Fruit fly (Drosophila melanogaster) whole organism, embryonic: ENCODE results near the gene Polr2G.

Experiments
- BtbVII ChIP-seq: fragments of 200-800 bp; sonication (Bioruptor generic); optimal IDR thresholded peaks from 3 replicates; lab custom pipeline; 2017; ENCODE audit warnings: missing biosample characterization, mild to moderate bottlenecking, missing genetic modification characterization
- CG11695 ChIP-seq: fragments of 200-800 bp; sonication (Bioruptor generic); IDR thresholded peaks from 3 replicates; pipeline ENCODE4 v1.3.6; 2022; ENCODE audit warnings: missing biosample characterization, missing genetic modification characterization
- CG14441 ChIP-seq: fragments of 200-800 bp; sonication (Bioruptor generic); IDR thresholded peaks from 2 replicates; pipeline ENCODE4 v1.3.6; 2022; ENCODE audit warnings: missing biosample characterization, missing genetic modification characterization
- CG1529 ChIP-seq: fragments of 200-800 bp; sonication (Bioruptor generic); optimal IDR thresholded peaks from 3 replicates; lab custom pipeline; 2018; ENCODE audit warnings: missing biosample characterization, missing genetic modification characterization
- CG17568 ChIP-seq: fragments of 200-800 bp; sonication (Bioruptor generic); optimal IDR thresholded peaks from 2 replicates; lab custom pipeline; 2018; ENCODE audit warnings: missing biosample characterization, mild to moderate bottlenecking, missing genetic modification characterization, moderate library complexity
- CG1792 ChIP-seq: fragments of 200-800 bp; sonication (Bioruptor generic); optimal IDR thresholded peaks from 2 replicates; lab custom pipeline; 2016; ENCODE audit warnings: missing biosample characterization, missing genetic modification characterization
- CG2889 ChIP-seq: fragments of 200-800 bp; sonication (Bioruptor generic); IDR thresholded peaks from 3 replicates; pipeline ENCODE4 v1.3.6; 2022; ENCODE audit warnings: missing biosample characterization, missing genetic modification characterization
- CG3065 ChIP-seq: fragments of 200-800 bp; sonication (Bioruptor generic); optimal IDR thresholded peaks from 2 replicates; lab custom pipeline; 2016; ENCODE audit warnings: missing biosample characterization, missing genetic modification characterization
- CG32767 ChIP-seq: fragments of 200-800 bp; sonication (Bioruptor generic); IDR thresholded peaks from 2 replicates; pipeline ENCODE4 v1.3.6; 2022; ENCODE audit warnings: missing biosample characterization, missing genetic modification characterization
- CG3281 ChIP-seq: fragments of 200-800 bp; sonication (Bioruptor generic); optimal IDR thresholded peaks from 3 replicates; lab custom pipeline; 2017; ENCODE audit warnings: missing biosample characterization, mild to moderate bottlenecking, missing genetic modification characterization
- CG34376 ChIP-seq: fragments of 200-800 bp; sonication (Bioruptor generic); optimal IDR thresholded peaks from 2 replicates; lab custom pipeline; 2018; ENCODE audit warnings: missing biosample characterization, mild to moderate bottlenecking, missing genetic modification characterization
- CG6689 ChIP-seq: fragments of 200-800 bp; sonication (Bioruptor generic); IDR thresholded peaks from 2 replicates; pipeline ENCODE4 v1.3.6; 2022; ENCODE audit warnings: missing biosample characterization, missing genetic modification characterization
- CG7928 ChIP-seq: fragments of 200-800 bp; sonication (Bioruptor generic); optimal IDR thresholded peaks from 2 replicates; lab custom pipeline; 2017; ENCODE audit warnings: missing biosample characterization, mild to moderate bottlenecking, missing genetic modification characterization
- CG8089 ChIP-seq: fragments of 200-800 bp; sonication (Bioruptor generic); optimal IDR thresholded peaks from 3 replicates; lab custom pipeline; 2016; ENCODE audit warnings: missing biosample characterization, missing genetic modification characterization
- CG9876 ChIP-seq: fragments of 200-800 bp; sonication (Bioruptor generic); optimal IDR thresholded peaks from 2 replicates; lab custom pipeline; 2016; ENCODE audit warnings: missing biosample characterization, missing genetic modification characterization
- D ChIP-seq, 2 experiments: fragments of 200-800 bp in 1 of 2; fragments of >200 bp in 1 of 2; sonication (Bioruptor generic) in 1 of 2; optimal IDR thresholded peaks; 2 replicates in 1 of 2; 3 replicates in 1 of 2; lab custom pipeline; 2017; ENCODE audit warnings: mild to moderate bottlenecking in 1 of 2, missing biosample characterization in 1 of 2, missing genetic modification characterization in 1 of 2, missing genetic modification reagents in 1 of 2
- Dfd ChIP-seq, 2 experiments: fragments of >200 bp; optimal IDR thresholded peaks; 2 replicates each; lab custom pipeline; 2017; ENCODE audit warnings: missing biosample characterization in 2 of 2, missing genetic modification characterization in 2 of 2
- Dip2 ChIP-seq: fragments of 200-800 bp; sonication (Bioruptor generic); IDR thresholded peaks from 2 replicates; pipeline ENCODE4 v1.3.6; 2022; ENCODE audit warnings: missing biosample characterization, missing genetic modification characterization
- Dip3 ChIP-seq: fragments of 200-800 bp; sonication (Bioruptor generic); optimal IDR thresholded peaks from 3 replicates; lab custom pipeline; 2016; ENCODE audit warnings: missing biosample characterization, missing genetic modification characterization
- Fer1 ChIP-seq: fragments of 200-800 bp; sonication (Bioruptor generic); optimal IDR thresholded peaks from 2 replicates; lab custom pipeline; 2017; ENCODE audit warnings: missing biosample characterization, mild to moderate bottlenecking, missing genetic modification characterization
- H15 ChIP-seq: fragments of 200-800 bp; sonication (Bioruptor generic); IDR thresholded peaks from 3 replicates; pipeline ENCODE4 v1.3.6; 2022; ENCODE audit warnings: missing biosample characterization, missing genetic modification characterization
- HmgZ ChIP-seq: fragments of 200-800 bp; sonication (Bioruptor generic); optimal IDR thresholded peaks from 2 replicates; lab custom pipeline; 2018; ENCODE audit warnings: missing biosample characterization, mild to moderate bottlenecking, missing genetic modification characterization
- Sin3A ChIP-seq: fragments of >200 bp; optimal IDR thresholded peaks from 2 replicates; lab custom pipeline; 2018
- Ssrp ChIP-seq: fragments of 200-800 bp; sonication (Bioruptor generic); optimal IDR thresholded peaks from 2 replicates; lab custom pipeline; 2018; ENCODE audit warnings: missing biosample characterization, mild to moderate bottlenecking, missing genetic modification characterization, moderate library complexity
- ap ChIP-seq: fragments of 200-800 bp; sonication (Bioruptor generic); IDR thresholded peaks from 2 replicates; pipeline ENCODE4 v1.3.6; 2022; ENCODE audit warnings: missing biosample characterization, missing genetic modification characterization
- chinmo ChIP-seq: fragments of 200-800 bp; sonication (Bioruptor generic); IDR thresholded peaks from 4 replicates; pipeline ENCODE4 v1.3.6; 2022; ENCODE audit warnings: missing biosample characterization, missing genetic modification characterization; ENCODE audit not compliant: partially characterized antibody
- crol ChIP-seq: fragments of 200-800 bp; sonication (Bioruptor generic); IDR thresholded peaks from 2 replicates; pipeline ENCODE4 v1.3.6; 2022; ENCODE audit warnings: missing biosample characterization, missing genetic modification characterization
- cwo ChIP-seq: fragments of 200-800 bp; sonication (Bioruptor generic); optimal IDR thresholded peaks from 3 replicates; lab custom pipeline; 2017; ENCODE audit warnings: missing biosample characterization, missing genetic modification characterization, mild to moderate bottlenecking, moderate library complexity, missing genetic modification reagents
- da ChIP-seq: fragments of 200-800 bp; sonication (Bioruptor generic); optimal IDR thresholded peaks from 2 replicates; lab custom pipeline; 2016; ENCODE audit warnings: missing biosample characterization, missing genetic modification characterization
- dati ChIP-seq: fragments of 200-800 bp; sonication (Bioruptor generic); IDR thresholded peaks from 2 replicates; pipeline ENCODE4 v1.3.6; 2022; ENCODE audit warnings: missing biosample characterization, missing genetic modification characterization
- dmrt99B ChIP-seq: fragments of 200-800 bp; sonication (Bioruptor generic); optimal IDR thresholded peaks from 2 replicates; lab custom pipeline; 2018; ENCODE audit warnings: missing biosample characterization, mild to moderate bottlenecking, missing genetic modification characterization, moderate library complexity
- exex ChIP-seq: fragments of 200-800 bp; sonication (Bioruptor generic); optimal IDR thresholded peaks from 4 replicates; lab custom pipeline; 2018; ENCODE audit warnings: missing biosample characterization, mild to moderate bottlenecking, missing genetic modification characterization, moderate library complexity
- fd3F ChIP-seq: fragments of 200-800 bp; sonication (Bioruptor generic); optimal IDR thresholded peaks from 2 replicates; lab custom pipeline; 2018; ENCODE audit warnings: missing biosample characterization, mild to moderate bottlenecking, missing genetic modification characterization, moderate library complexity
- fu2 ChIP-seq: fragments of 200-800 bp; sonication (Bioruptor generic); optimal IDR thresholded peaks from 2 replicates; lab custom pipeline; 2016; ENCODE audit warnings: missing biosample characterization, missing genetic modification characterization
- jing ChIP-seq: fragments of 200-800 bp; sonication (Bioruptor generic); optimal IDR thresholded peaks from 2 replicates; lab custom pipeline; 2018; ENCODE audit warnings: missing biosample characterization, mild to moderate bottlenecking, missing genetic modification characterization
- kni ChIP-seq: fragments of 200-800 bp; sonication (Bioruptor generic); optimal IDR thresholded peaks from 3 replicates; lab custom pipeline; 2017; ENCODE audit warnings: mild to moderate bottlenecking, missing biosample characterization, missing genetic modification reagents, missing genetic modification characterization
- lov ChIP-seq, 2 experiments: fragments of 200-800 bp in 1 of 2; fragments of >200 bp in 1 of 2; sonication (Bioruptor generic) in 1 of 2; IDR thresholded peaks in 1 of 2; optimal IDR thresholded peaks in 1 of 2; 2 replicates in 1 of 2; 3 replicates in 1 of 2; pipeline versions ENCODE4 v1.3.6 to Lab custom; 2017 to 2022; ENCODE audit warnings: missing biosample characterization in 1 of 2, missing genetic modification characterization in 1 of 2
- nerfin-1 ChIP-seq: fragments of 200-800 bp; sonication (Bioruptor generic); optimal IDR thresholded peaks from 3 replicates; lab custom pipeline; 2019; ENCODE audit warnings: missing biosample characterization, mild to moderate bottlenecking, missing genetic modification characterization, moderate library complexity
- peb ChIP-seq: fragments of 200-800 bp; sonication (Bioruptor generic); IDR thresholded peaks from 2 replicates; pipeline ENCODE4 v1.3.6; 2022; ENCODE audit warnings: missing biosample characterization, missing genetic modification characterization
- pnt ChIP-seq: fragments of 200-800 bp; sonication (Bioruptor generic); optimal IDR thresholded peaks from 3 replicates; lab custom pipeline; 2016; ENCODE audit warnings: missing biosample characterization, missing genetic modification characterization
- ranshi ChIP-seq: fragments of 200-800 bp; sonication (Bioruptor generic); IDR thresholded peaks from 2 replicates; pipeline ENCODE4 v1.3.6; 2022; ENCODE audit warnings: missing biosample characterization, missing genetic modification characterization
- rib ChIP-seq: fragments of 200-800 bp; sonication (Bioruptor generic); IDR thresholded peaks from 2 replicates; pipeline ENCODE4 v1.3.6; 2022; ENCODE audit warnings: missing biosample characterization, missing genetic modification characterization
- row ChIP-seq: fragments of 200-800 bp; sonication (Bioruptor generic); IDR thresholded peaks from 3 replicates; pipeline ENCODE4 v1.3.6; 2022; ENCODE audit warnings: missing biosample characterization, missing genetic modification characterization
- sens ChIP-seq: fragments of 200-800 bp; sonication (Bioruptor generic); peaks from one replicate; lab custom pipeline; 2016; ENCODE audit warnings: missing biosample characterization, missing genetic modification characterization
- sug ChIP-seq: fragments of 200-800 bp; optimal IDR thresholded peaks from 2 replicates; lab custom pipeline; 2019; ENCODE audit warnings: missing biosample characterization, mild to moderate bottlenecking, missing genetic modification characterization, moderate library complexity
- ttk ChIP-seq: fragments of 200-800 bp; sonication (Bioruptor generic); IDR thresholded peaks from 2 replicates; pipeline ENCODE4 v2.1.2; 2022; ENCODE audit warnings: missing biosample characterization, missing genetic modification characterization
- vnd ChIP-seq: fragments of 200-800 bp; sonication (Bioruptor generic); IDR thresholded peaks from 3 replicates; pipeline ENCODE4 v1.3.6; 2022; ENCODE audit warnings: missing biosample characterization, missing genetic modification characterization; ENCODE audit not compliant: partially characterized antibody
- wek ChIP-seq: fragments of 200-800 bp; sonication (Bioruptor generic); optimal IDR thresholded peaks from 3 replicates; lab custom pipeline; 2018; ENCODE audit warnings: missing biosample characterization, mild to moderate bottlenecking, missing genetic modification characterization, moderate library complexity
- wor ChIP-seq: fragments of 200-800 bp; sonication (Bioruptor generic); IDR thresholded peaks from 2 replicates; pipeline ENCODE4 v1.3.6; 2022; ENCODE audit warnings: missing biosample characterization, missing genetic modification characterization
- zen2 ChIP-seq: fragments of 200-800 bp; sonication (Bioruptor generic); IDR thresholded peaks from 3 replicates; pipeline ENCODE4 v1.3.6; 2022; ENCODE audit warnings: missing biosample characterization, missing genetic modification characterization; ENCODE audit not compliant: partially characterized antibody

Gene Polr2G

DNA sequence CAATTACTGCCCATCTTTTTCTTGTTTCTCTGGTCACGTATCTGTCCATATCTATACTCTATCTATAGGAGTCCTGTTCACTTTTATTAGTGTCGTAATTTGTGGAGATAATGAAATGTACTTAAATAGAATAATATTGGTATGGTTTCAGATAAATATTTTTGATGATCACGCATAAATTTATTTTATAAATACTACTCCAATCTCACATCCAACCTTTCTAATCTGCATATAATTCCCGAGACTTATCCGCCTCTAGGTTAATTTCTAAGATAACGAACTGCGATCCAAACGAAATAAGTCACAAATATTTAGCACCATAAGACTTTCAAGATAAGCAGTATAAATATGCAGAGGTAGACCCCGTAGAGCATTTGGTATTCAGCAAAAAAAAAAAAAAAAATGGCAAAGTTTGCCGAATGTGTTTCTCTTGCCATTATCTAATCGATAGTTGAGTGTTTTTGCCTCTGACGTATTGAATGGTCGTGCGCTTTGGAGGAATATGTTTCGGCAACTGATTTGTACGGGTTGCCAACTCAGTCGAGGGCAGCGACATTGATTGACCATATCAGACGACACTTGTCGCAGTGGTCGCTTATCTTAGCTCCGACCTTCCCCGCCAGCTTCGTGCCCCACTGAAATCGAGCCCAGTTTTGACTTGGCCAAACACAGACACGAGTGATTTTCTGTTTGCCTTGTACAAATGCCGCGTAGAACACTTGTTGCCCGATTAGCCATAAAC is 24.8 kb downstream of the Polr2G start (continued):
- TF ChIP-seq CG32767 (GFP tag; lab: Robert Waterston, UW) (no peak), dmrt99B (tag; lab: Kevin White, UChicago) (no peak), BtbVII (peak; percentile 76), wor (GFP tag; lab: Robert Waterston, UW) (no peak), Dip3 (no peak), nerfin-1 (tag; lab: Kevin White, UChicago) (no peak), CG17568 (GFP tag; lab: Kevin White, UChicago) (no peak), exex (peak; percentile 72), zen2 (no peak), HmgZ (tag; lab: Kevin White, UChicago) (peak; percentile 19), CG1529 (no peak), CG3065 (GFP tag; lab: Kevin White, UChicago) (no peak), fu2 (GFP tag; lab: Kevin White, UChicago) (no peak), Dfd (GFP tag; optimal IDR thresholded peaks at IDR 0.05; lab: Kevin White, UChicago) (no peak), Ssrp (tag; lab: Kevin White, UChicago) (no peak), wek (GFP tag; lab: Kevin White, UChicago) (no peak), rib (GFP tag; lab: Robert Waterston, UW) (peak; percentile 47; the same call in 1 of the 2 replicates), ranshi (GFP tag; lab: Robert Waterston, UW) (no peak), CG9876 (GFP tag; lab: Kevin White, UChicago) (no peak), peb (GFP tag; lab: Robert Waterston, UW) (no peak), lov (optimal IDR thresholded peaks at IDR 0.05; lab: Kevin White, UChicago) (no peak), lov (GFP tag; IDR thresholded peaks at IDR 0.05; lab: Robert Waterston, UW) (no peak), CG34376 (GFP tag; lab: Kevin White, UChicago) (peak; percentile 65), ttk (GFP tag; lab: Robert Waterston, UW) (no peak), CG1792 (GFP tag; lab: Kevin White, UChicago) (no peak), CG8089 (GFP tag; lab: Kevin White, UChicago) (no peak), jing (GFP tag; lab: Kevin White, UChicago) (no peak), CG14441 (no peak), CG7928 (no peak), vnd (GFP tag; lab: Robert Waterston, UW) (no peak), Fer1 (GFP tag; lab: Kevin White, UChicago) (no peak), chinmo (GFP tag; lab: Robert Waterston, UW) (0 out of 4 replicates have a peak, but pooled peaks have one; percentile 80), D (optimal IDR thresholded peaks at IDR 0.05; lab: Kevin White, UChicago) (no peak), D (GFP tag; optimal IDR thresholded peaks at IDR 0.05; lab: Kevin White, UChicago) (no peak), sens (GFP tag; lab: Kevin White, UChicago) (no peak), fd3F (GFP tag; lab: Kevin White, UChicago) (no peak), pnt (no peak), dati (GFP tag; lab: Robert Waterston, UW) (no peak), CG6689 (GFP tag; lab: Robert Waterston, UW) (no peak), ap (GFP tag; lab: Robert Waterston, UW) (no peak), CG11695 (GFP tag; lab: Robert Waterston, UW) (0 out of 3 replicates have a peak, but pooled peaks have one; percentile 7), H15 (GFP tag; lab: Robert Waterston, UW) (no peak), row (GFP tag; lab: Robert Waterston, UW) (peak; percentile 44; the same call in 2 of the 3 replicates), cwo (GFP tag; lab: Kevin White, UChicago) (peak; percentile 79), crol (GFP tag; lab: Robert Waterston, UW) (peak; percentile 64; the same call in 1 of the 2 replicates), Sin3A (lab: Kevin White, UChicago) (no peak), Dip2 (GFP tag; lab: Robert Waterston, UW) (no peak), CG3281 (GFP tag; lab: Kevin White, UChicago) (no peak), CG2889 (no peak), sug (tag; lab: Kevin White, UChicago) (peak; percentile 90), kni (GFP tag; lab: Kevin White, UChicago) (no peak), da (no peak)
